Worm (Caenorhabditis elegans) whole organism, young adult: Measurements from ENCODE around the gene srh-71.

Source experiments
- B0019.2 ChIP-seq: fragments of 200-800 bp; sonication (Bioruptor generic); conservative IDR thresholded peaks from 2 replicates; pipeline ENCODE4 v1.3.6; 2022; ENCODE audit warnings: missing genetic modification reagents, missing genetic modification characterization, missing compliant biosample characterization
- B0336.3 ChIP-seq: fragments of 200-800 bp; sonication (Bioruptor generic); IDR thresholded peaks from 2 replicates; pipeline ENCODE4 v1.3.6; 2022; ENCODE audit warnings: missing genetic modification characterization, missing compliant biosample characterization
- C17E4.6 ChIP-seq: fragments of 200-800 bp; sonication (Bioruptor generic); IDR thresholded peaks from 2 replicates; pipeline ENCODE4 v1.3.6; 2022; ENCODE audit warnings: missing genetic modification reagents, missing genetic modification characterization, missing compliant biosample characterization
- F10E7.11 ChIP-seq: sonication (generic microtip); optimal IDR thresholded peaks from 2 replicates; lab custom pipeline; 2017; ENCODE audit warnings: mild to moderate bottlenecking, missing genetic modification characterization, moderate library complexity, missing compliant biosample characterization
- F52B5.7 ChIP-seq: sonication (generic microtip); optimal IDR thresholded peaks from 2 replicates; lab custom pipeline; 2016; ENCODE audit warnings: mild to moderate bottlenecking, missing genetic modification characterization, missing compliant biosample characterization
- F55B11.4 ChIP-seq: sonication (generic microtip); optimal IDR thresholded peaks from 2 replicates; lab custom pipeline; 2016; ENCODE audit warnings: missing compliant biosample characterization, missing genetic modification characterization, borderline replicate concordance; ENCODE audit not compliant: insufficient read depth
- F57C9.4 ChIP-seq: sonication (generic microtip); optimal IDR thresholded peaks from 2 replicates; lab custom pipeline; 2017; ENCODE audit warnings: mild to moderate bottlenecking, missing genetic modification characterization, missing compliant biosample characterization
- K11D2.4 ChIP-seq: fragments of 200-800 bp; sonication (Bioruptor generic); IDR thresholded peaks from 2 replicates; pipeline ENCODE4 v1.3.6; 2022; ENCODE audit warnings: missing genetic modification reagents, missing genetic modification characterization, missing compliant biosample characterization
- Y53F4B.3 ChIP-seq: fragments of 200-800 bp; sonication (Bioruptor generic); IDR thresholded peaks from 2 replicates; pipeline ENCODE4 v1.3.6; 2022; ENCODE audit warnings: missing genetic modification reagents, missing genetic modification characterization, missing compliant biosample characterization
- Y79H2A.3 ChIP-seq: fragments of 200-800 bp; sonication (Bioruptor generic); conservative IDR thresholded peaks from 2 replicates; pipeline ENCODE4 v1.3.6; 2022; ENCODE audit warnings: missing genetic modification reagents, missing genetic modification characterization, missing compliant biosample characterization
- akir-1 ChIP-seq: fragments of 200-800 bp; sonication (Bioruptor generic); optimal IDR thresholded peaks from 2 replicates; lab custom pipeline; 2018; ENCODE audit warnings: mild to moderate bottlenecking, missing genetic modification characterization, moderate library complexity, missing compliant biosample characterization
- aptf-2 ChIP-seq: fragments of 200-800 bp; sonication (Bioruptor generic); conservative IDR thresholded peaks from 2 replicates; pipeline ENCODE4 v1.3.6; 2022; ENCODE audit warnings: missing genetic modification reagents, missing genetic modification characterization, missing compliant biosample characterization
- athp-1 ChIP-seq: sonication (generic microtip); optimal IDR thresholded peaks from 2 replicates; lab custom pipeline; 2017; ENCODE audit warnings: mild to moderate bottlenecking, missing genetic modification characterization, missing compliant biosample characterization
- attf-5 ChIP-seq: fragments of 200-800 bp; sonication (Bioruptor generic); optimal IDR thresholded peaks from 2 replicates; lab custom pipeline; 2018; ENCODE audit warnings: mild to moderate bottlenecking, missing genetic modification characterization, missing compliant biosample characterization
- bed-1 ChIP-seq: fragments of 200-800 bp; sonication (Bioruptor generic); IDR thresholded peaks from 2 replicates; pipeline ENCODE4 v1.3.6; 2022; ENCODE audit warnings: missing genetic modification reagents, missing genetic modification characterization, missing compliant biosample characterization
- ceh-27 ChIP-seq: fragments of 200-800 bp; sonication (Bioruptor generic); optimal IDR thresholded peaks from 2 replicates; lab custom pipeline; 2018; ENCODE audit warnings: mild to moderate bottlenecking, missing genetic modification characterization, moderate library complexity, missing compliant biosample characterization
- ceh-58 ChIP-seq: fragments of 200-800 bp; sonication (Bioruptor generic); IDR thresholded peaks from 2 replicates; pipeline ENCODE4 v1.3.6; 2022; ENCODE audit warnings: missing genetic modification characterization, missing compliant biosample characterization
- ceh-91 ChIP-seq: fragments of 200-800 bp; sonication (Bioruptor generic); IDR thresholded peaks from 2 replicates; pipeline ENCODE4 v1.3.6; 2022; ENCODE audit warnings: missing genetic modification reagents, missing genetic modification characterization, missing compliant biosample characterization
- dox-1 ChIP-seq: fragments of 200-800 bp; sonication (Bioruptor generic); IDR thresholded peaks from 2 replicates; pipeline ENCODE4 v1.3.6; 2022; ENCODE audit warnings: missing genetic modification reagents, missing genetic modification characterization, missing compliant biosample characterization
- efl-1 ChIP-seq: fragments of 150-350 bp; optimal IDR thresholded peaks from 2 replicates; lab custom pipeline; 2014; ENCODE audit warnings: missing biosample characterization, missing genetic modification reagents, missing genetic modification characterization
- egl-18 ChIP-seq: fragments of 200-800 bp; sonication (Bioruptor generic); IDR thresholded peaks from 2 replicates; pipeline ENCODE4 v1.3.6; 2022; ENCODE audit warnings: missing genetic modification reagents, missing genetic modification characterization, missing compliant biosample characterization
- egl-44 ChIP-seq: fragments of 200-800 bp; sonication (Bioruptor generic); IDR thresholded peaks from 2 replicates; pipeline ENCODE4 v1.3.6; 2022; ENCODE audit warnings: missing genetic modification reagents, missing genetic modification characterization, missing compliant biosample characterization
- egrh-3 ChIP-seq: fragments of 200-800 bp; sonication (Bioruptor generic); IDR thresholded peaks from 2 replicates; pipeline ENCODE4 v1.3.6; 2022; ENCODE audit warnings: missing genetic modification reagents, missing genetic modification characterization, missing compliant biosample characterization
- fkh-3 ChIP-seq: sonication (generic microtip); optimal IDR thresholded peaks from 2 replicates; lab custom pipeline; 2016; ENCODE audit warnings: mild to moderate bottlenecking, missing genetic modification characterization, missing compliant biosample characterization
- hmg-1.2 ChIP-seq: fragments of 200-800 bp; sonication (Bioruptor generic); IDR thresholded peaks from 2 replicates; pipeline ENCODE4 v1.3.6; 2022; ENCODE audit warnings: missing genetic modification reagents, missing genetic modification characterization, missing compliant biosample characterization
- let-607 ChIP-seq, 2 experiments: fragments of 200-800 bp in 1 of 2; sonication (Bioruptor generic) in 1 of 2; sonication (generic microtip) in 1 of 2; optimal IDR thresholded peaks; 2 replicates each; lab custom pipeline; 2016 to 2018; ENCODE audit warnings: mild to moderate bottlenecking in 2 of 2, missing compliant biosample characterization in 2 of 2, missing genetic modification characterization in 2 of 2, moderate library complexity in 2 of 2, missing genotype in 1 of 2
- lin-35 ChIP-seq, 3 experiments: fragments of 150-350 bp in 2 of 3; sonication (generic microtip) in 1 of 3; optimal IDR thresholded peaks; 2 replicates each; lab custom pipeline; 2014 to 2018; ENCODE audit warnings: missing biosample characterization in 3 of 3, missing genetic modification characterization in 3 of 3, missing genetic modification reagents in 3 of 3
- lsl-1 ChIP-seq: fragments of 200-800 bp; sonication (Bioruptor generic); optimal IDR thresholded peaks from 2 replicates; lab custom pipeline; 2018; ENCODE audit warnings: mild to moderate bottlenecking, missing genetic modification characterization, moderate library complexity, missing compliant biosample characterization
- madf-3 ChIP-seq: fragments of 200-800 bp; sonication (Bioruptor generic); IDR thresholded peaks from 2 replicates; pipeline ENCODE4 v1.3.6; 2022; ENCODE audit warnings: missing genetic modification reagents, missing genetic modification characterization, missing compliant biosample characterization
- madf-8 ChIP-seq: fragments of 200-800 bp; sonication (Bioruptor generic); conservative IDR thresholded peaks from 2 replicates; pipeline ENCODE4 v1.3.6; 2022; ENCODE audit warnings: missing genetic modification reagents, missing genetic modification characterization, missing compliant biosample characterization
- mcd-1 ChIP-seq: fragments of 200-800 bp; sonication (Bioruptor generic); IDR thresholded peaks from 2 replicates; pipeline ENCODE4 v1.3.6; 2022; ENCODE audit warnings: missing genetic modification reagents, missing genetic modification characterization, missing compliant biosample characterization
- nhr-179 ChIP-seq: sonication (generic microtip); optimal IDR thresholded peaks from 2 replicates; lab custom pipeline; 2016; ENCODE audit warnings: mild to moderate bottlenecking, missing genetic modification characterization, missing compliant biosample characterization
- pha-4 ChIP-seq: fragments of 150-350 bp; sonication (generic microtip); optimal IDR thresholded peaks from 2 replicates; lab custom pipeline; 2014; ENCODE audit warnings: missing biosample characterization, missing genetic modification reagents, missing genetic modification characterization
- rec-8 ChIP-seq, 2 experiments: sonication (generic microtip); optimal IDR thresholded peaks; 2 replicates each; lab custom pipeline; 2016; ENCODE audit warnings: mild to moderate bottlenecking in 2 of 2, missing genetic modification characterization in 2 of 2, missing genetic modification reagents in 2 of 2, missing genotype in 2 of 2, missing biosample characterization in 1 of 2, missing compliant biosample characterization in 1 of 2, moderate library complexity in 1 of 2
- snpc-1.1 ChIP-seq: sonication (generic microtip); optimal IDR thresholded peaks from 2 replicates; lab custom pipeline; 2017; ENCODE audit warnings: missing genetic modification characterization, mild to moderate bottlenecking, missing compliant biosample characterization, antibody characterized with exemption, moderate library complexity, missing genotype, missing genetic modification reagents; ENCODE audit not compliant: insufficient read depth
- snpc-1.3 ChIP-seq: sonication (generic microtip); optimal IDR thresholded peaks from 2 replicates; lab custom pipeline; 2017; ENCODE audit warnings: missing genetic modification characterization, mild to moderate bottlenecking, missing compliant biosample characterization, antibody characterized with exemption, moderate library complexity, missing genotype, missing genetic modification reagents; ENCODE audit not compliant: insufficient read depth
- snpc-3.4 ChIP-seq: sonication (generic microtip); optimal IDR thresholded peaks from 2 replicates; lab custom pipeline; 2017; ENCODE audit warnings: missing genetic modification characterization, mild to moderate bottlenecking, missing compliant biosample characterization, antibody characterized with exemption, moderate library complexity, missing genotype, missing genetic modification reagents
- snpc-4 ChIP-seq, 5 experiments: fragments of 150-350 bp in 1 of 5; sonication (generic microtip) in 4 of 5; optimal IDR thresholded peaks; 2 replicates each; lab custom pipeline; 2014 to 2018; ENCODE audit warnings: missing genetic modification characterization in 5 of 5, missing biosample characterization in 3 of 5, antibody characterized with exemption in 2 of 5, mild to moderate bottlenecking in 2 of 5, missing compliant biosample characterization in 2 of 5, missing genotype in 2 of 5, moderate library complexity in 2 of 5, missing genetic modification reagents in 1 of 5
- somi-1 ChIP-seq: fragments of 200-800 bp; sonication (Bioruptor generic); optimal IDR thresholded peaks from 2 replicates; lab custom pipeline; 2018; ENCODE audit warnings: mild to moderate bottlenecking, missing genetic modification characterization, missing compliant biosample characterization
- tbp1 ChIP-seq: fragments of 200-800 bp; sonication (Bioruptor generic); optimal IDR thresholded peaks from 2 replicates; lab custom pipeline; 2018; ENCODE audit warnings: mild to moderate bottlenecking, missing genetic modification characterization, missing compliant biosample characterization
- tlf-1 ChIP-seq: fragments of 200-800 bp; sonication (Bioruptor generic); optimal IDR thresholded peaks from 2 replicates; lab custom pipeline; 2018; ENCODE audit warnings: mild to moderate bottlenecking, missing genetic modification characterization, missing compliant biosample characterization
- xnd-1 ChIP-seq: sonication (generic microtip); optimal IDR thresholded peaks from 2 replicates; lab custom pipeline; 2016; ENCODE audit warnings: missing genotype, missing genetic modification reagents, missing genetic modification characterization, missing compliant biosample characterization
- zfh-2 ChIP-seq: fragments of 200-800 bp; sonication (Bioruptor generic); conservative IDR thresholded peaks from 2 replicates; pipeline ENCODE4 v1.3.6; 2022; ENCODE audit warnings: missing genetic modification reagents, missing genetic modification characterization, missing compliant biosample characterization
- ztf-28 ChIP-seq: fragments of 200-800 bp; sonication (Bioruptor generic); IDR thresholded peaks from 2 replicates; pipeline ENCODE4 v1.3.6; 2022; ENCODE audit warnings: missing genetic modification reagents, missing genetic modification characterization, missing compliant biosample characterization
- ztf-3 ChIP-seq: fragments of 200-800 bp; sonication (Bioruptor generic); optimal IDR thresholded peaks from 2 replicates; lab custom pipeline; 2018; ENCODE audit warnings: mild to moderate bottlenecking, missing genetic modification characterization, missing compliant biosample characterization

The srh-71 gene

ce11 chrII:3112313-3112712 is 11.0 kb upstream of the srh-71 start, which contains the start of gene Y25C1A.2 (continued):
- TF ChIP-seq pha-4 (tag; lab: Kevin White, UChicago) (no peak), akir-1 (no peak), ceh-58 (no peak)

ce11 chrII:3113289-3113688 is 10.0 kb upstream of the srh-71 start:
- TF ChIP-seq fkh-3 (no peak), tlf-1 (no peak), xnd-1 (tag; lab: Kevin White, UChicago) (no peak), madf-8 (GFP tag; lab: Robert Waterston, UW) (no peak), snpc-1.1 (tag; lab: Kevin White, UChicago) (peak; percentile 84), rec-8 (tag; optimal IDR thresholded peaks at IDR 0.05; lab: Kevin White, UChicago) (no peak), zfh-2 (GFP tag; lab: Robert Waterston, UW) (peak; percentile 91), C17E4.6 (GFP tag; lab: Robert Waterston, UW) (no peak), ceh-27 (no peak), egrh-3 (GFP tag; lab: Robert Waterston, UW) (peak; percentile 69; the same call in 1 of the 2 replicates), somi-1 (no peak), F55B11.4 (tag; lab: Kevin White, UChicago) (no peak), F57C9.4 (no peak), efl-1 (GFP tag; lab: Kevin White, UChicago) (no peak), let-607 (tag; optimal IDR thresholded peaks at IDR 0.05; lab: Kevin White, UChicago) (no peak), K11D2.4 (no peak), lsl-1 (no peak), madf-3 (GFP tag; lab: Robert Waterston, UW) (no peak), tbp1 (GFP tag; lab: Kevin White, UChicago) (no peak), athp-1 (tag; lab: Kevin White, UChicago) (no peak), ceh-91 (GFP tag; lab: Robert Waterston, UW) (no peak), Y79H2A.3 (no peak), snpc-1.3 (no peak), bed-1 (GFP tag; lab: Robert Waterston, UW) (no peak), nhr-179 (tag; lab: Kevin White, UChicago) (peak; percentile 18), B0336.3 (no peak), egl-44 (GFP tag; lab: Robert Waterston, UW) (no peak), hmg-1.2 (GFP tag; lab: Robert Waterston, UW) (peak; percentile 60), ztf-3 (GFP tag; lab: Kevin White, UChicago) (no peak), egl-18 (no peak), attf-5 (GFP tag; lab: Kevin White, UChicago) (no peak), aptf-2 (GFP tag; lab: Robert Waterston, UW) (no peak), lin-35 (GFP tag; optimal IDR thresholded peaks at IDR 0.05; lab: Kevin White, UChicago) (no peak), snpc-4 (GFP tag; optimal IDR thresholded peaks at IDR 0.05; lab: Kevin White, UChicago) (peak; percentile 81), snpc-4 (tag; optimal IDR thresholded peaks at IDR 0.05; lab: Kevin White, UChicago) (peak; percentile 35 to 94 (median 86)), snpc-3.4 (peak; percentile 32), F52B5.7 (no peak), B0019.2 (GFP tag; lab: Robert Waterston, UW) (no peak), Y53F4B.3 (no peak), dox-1 (0 out of 2 replicates have a peak, but pooled peaks have one; percentile 23), mcd-1 (GFP tag; lab: Robert Waterston, UW) (peak; percentile 40; the same call in 1 of the 2 replicates), ztf-28 (GFP tag; lab: Robert Waterston, UW) (0 out of 2 replicates have a peak, but pooled peaks have one; percentile 35), F10E7.11 (no peak)
